Worm (Caenorhabditis elegans) whole organism, midembryonic: ENCODE results near the gene grk-2.
A peak's percentile ranks its signal among the peaks of the same experiment; 100 is the strongest.
"Not testable (repeated sequence)": the region's sequence is repeated elsewhere in the genome, so short reads cannot be mapped to it uniquely, and the experiment has no call there.

Experiments used
- T22C8.4 ChIP-seq: fragments of 200-800 bp; sonication (Bioruptor generic); IDR thresholded peaks from 2 replicates; pipeline ENCODE4 v1.3.6; 2022; ENCODE audit warnings: missing genetic modification characterization, missing compliant biosample characterization
- cog-1 ChIP-seq: sonication (generic microtip); optimal IDR thresholded peaks from 2 replicates; lab custom pipeline; 2016; ENCODE audit warnings: missing genetic modification characterization, missing compliant biosample characterization
- flt-1 ChIP-seq: fragments of 200-800 bp; sonication (Bioruptor generic); IDR thresholded peaks from 2 replicates; pipeline ENCODE4 v1.3.6; 2022; ENCODE audit warnings: missing genetic modification characterization, missing compliant biosample characterization
- klf-2 ChIP-seq: fragments of 200-800 bp; sonication (Bioruptor generic); conservative IDR thresholded peaks from 2 replicates; pipeline ENCODE4 v1.3.6; 2022; ENCODE audit warnings: missing genetic modification reagents, missing genetic modification characterization, missing compliant biosample characterization
- med-1 ChIP-seq: sonication (generic microtip); optimal IDR thresholded peaks from 2 replicates; lab custom pipeline; 2017; ENCODE audit warnings: missing genetic modification characterization, mild to moderate bottlenecking, missing compliant biosample characterization, antibody characterized with exemption, missing genetic modification reagents; ENCODE audit not compliant: insufficient read depth
- ref-1 ChIP-seq: fragments of 200-800 bp; sonication (Bioruptor generic); conservative IDR thresholded peaks from 2 replicates; pipeline ENCODE4 v1.3.6; 2022; ENCODE audit warnings: missing genetic modification reagents, missing genetic modification characterization, missing compliant biosample characterization
- tab-1 ChIP-seq: fragments of 200-800 bp; sonication (Bioruptor generic); IDR thresholded peaks from 2 replicates; pipeline ENCODE4 v1.3.6; 2022; ENCODE audit warnings: missing genetic modification characterization, missing compliant biosample characterization
- ztf-23 ChIP-seq: fragments of 200-800 bp; sonication (Bioruptor generic); IDR thresholded peaks from 2 replicates; pipeline ENCODE4 v1.3.6; 2022; ENCODE audit warnings: missing genetic modification reagents, missing genetic modification characterization, missing compliant biosample characterization
- ztf-29 ChIP-seq: fragments of 200-800 bp; sonication (Bioruptor generic); IDR thresholded peaks from 2 replicates; pipeline ENCODE4 v1.3.6; 2022; ENCODE audit warnings: missing genetic modification reagents, missing genetic modification characterization, missing compliant biosample characterization

The grk-2 gene

ce11 chrIII:670994-671393, 4.9 kb upstream of the grk-2 start:
- TF ChIP-seq T22C8.4 (GFP tag; lab: Robert Waterston, UW) (0 out of 2 replicates have a peak, but pooled peaks have one; percentile 11), flt-1 (GFP tag; lab: Robert Waterston, UW) (no peak)

- TF ChIP-seq ztf-23 (GFP tag; lab: Robert Waterston, UW) (no peak), tab-1 (GFP tag; lab: Robert Waterston, UW) (no peak), med-1 (GFP tag; lab: Kevin White, UChicago) (no peak), ztf-29 (GFP tag; lab: Robert Waterston, UW) (no peak), cog-1 (tag; lab: Kevin White, UChicago) (no peak), klf-2 (GFP tag; lab: Robert Waterston, UW) (no peak)
Observed at ce11 chrIII:675413-675812, 509 bp upstream of the grk-2 start.

ce11 chrIII:683318-683717, 7.4 kb downstream of the grk-2 start, which contains the start of gene W02B3.4:
Gene W02B3.4 (minus strand): TSS chrIII:683418.
- TF ChIP-seq klf-2 (GFP tag; lab: Robert Waterston, UW) = no peak
- TF ChIP-seq ztf-23 (GFP tag; lab: Robert Waterston, UW) = no peak
- no peak for TF ChIP-seq flt-1 (GFP tag; lab: Robert Waterston, UW)
- no peak for TF ChIP-seq med-1 (GFP tag; lab: Kevin White, UChicago)
- TF ChIP-seq T22C8.4 (GFP tag; lab: Robert Waterston, UW) = no peak
- no peak for TF ChIP-seq ztf-29 (GFP tag; lab: Robert Waterston, UW)
- TF ChIP-seq cog-1 (tag; lab: Kevin White, UChicago) = no peak
- TF ChIP-seq ref-1 = no peak
- TF ChIP-seq tab-1 (GFP tag; lab: Robert Waterston, UW) = no peak

ce11 chrIII:688083-688482, 12.2 kb downstream of the grk-2 start:
- no peak for TF ChIP-seq ztf-29 (GFP tag; lab: Robert Waterston, UW)
- TF ChIP-seq ref-1 = no peak
- no peak for TF ChIP-seq cog-1 (tag; lab: Kevin White, UChicago)
- no peak for TF ChIP-seq ztf-23 (GFP tag; lab: Robert Waterston, UW)
- no peak for TF ChIP-seq T22C8.4 (GFP tag; lab: Robert Waterston, UW)
- no peak for TF ChIP-seq tab-1 (GFP tag; lab: Robert Waterston, UW)
- TF ChIP-seq med-1 (GFP tag; lab: Kevin White, UChicago) = no peak
- no peak for TF ChIP-seq klf-2 (GFP tag; lab: Robert Waterston, UW)
- TF ChIP-seq flt-1 (GFP tag; lab: Robert Waterston, UW) = no peak

ce11 chrIII:688869-689268, 12.9 kb downstream of the grk-2 start, which contains the start of gene elf-1:
Gene elf-1 (plus strand): TSS chrIII:689169.
- not testable (repeated sequence) for TF ChIP-seq ref-1; cog-1 (tag; lab: Kevin White, UChicago); flt-1 (GFP tag; lab: Robert Waterston, UW)

- TF ChIP-seq flt-1 (GFP tag; lab: Robert Waterston, UW) = no peak
- no peak for TF ChIP-seq cog-1 (tag; lab: Kevin White, UChicago)
- no peak for TF ChIP-seq med-1 (GFP tag; lab: Kevin White, UChicago)
- no peak for TF ChIP-seq ref-1
- TF ChIP-seq tab-1 (GFP tag; lab: Robert Waterston, UW) = no peak
- no peak for TF ChIP-seq T22C8.4 (GFP tag; lab: Robert Waterston, UW)
Observed at ce11 chrIII:691933-692332, 16.0 kb downstream of the grk-2 start, which contains the start of gene W02B3.7. Gene W02B3.7 (minus strand): TSS chrIII:692033.

- TF ChIP-seq ref-1 = no peak
- TF ChIP-seq klf-2 (GFP tag; lab: Robert Waterston, UW) = no peak
- TF ChIP-seq T22C8.4 (GFP tag; lab: Robert Waterston, UW) = no peak
- no peak for TF ChIP-seq ztf-29 (GFP tag; lab: Robert Waterston, UW)
Observed at ce11 chrIII:696372-696771, 20.4 kb downstream of the grk-2 start, which contains the start of gene sel-15. Gene sel-15 (minus strand): TSS chrIII:696472.

- TF ChIP-seq klf-2 (GFP tag; lab: Robert Waterston, UW) = no peak
- no peak for TF ChIP-seq flt-1 (GFP tag; lab: Robert Waterston, UW)
- TF ChIP-seq cog-1 (tag; lab: Kevin White, UChicago) = no peak
- TF ChIP-seq ref-1 = peak; percentile 38; the same call in 1 of the 2 replicates
- peak; percentile 68; the same call in 1 of the 2 replicates for TF ChIP-seq tab-1 (GFP tag; lab: Robert Waterston, UW)
- TF ChIP-seq ztf-29 (GFP tag; lab: Robert Waterston, UW) = no peak
- TF ChIP-seq med-1 (GFP tag; lab: Kevin White, UChicago) = no peak
- TF ChIP-seq T22C8.4 (GFP tag; lab: Robert Waterston, UW) = no peak
- no peak for TF ChIP-seq ztf-23 (GFP tag; lab: Robert Waterston, UW)
Observed at ce11 chrIII:698814-699213, 22.9 kb downstream of the grk-2 start.

ce11 chrIII:710042-710441, 34.1 kb downstream of the grk-2 start:
- TF ChIP-seq ref-1 (no peak), tab-1 (GFP tag; lab: Robert Waterston, UW) (no peak), klf-2 (GFP tag; lab: Robert Waterston, UW) (no peak), ztf-23 (GFP tag; lab: Robert Waterston, UW) (no peak), cog-1 (tag; lab: Kevin White, UChicago) (no peak), ztf-29 (GFP tag; lab: Robert Waterston, UW) (no peak)

- TF ChIP-seq med-1 (GFP tag; lab: Kevin White, UChicago) (no peak), tab-1 (GFP tag; lab: Robert Waterston, UW) (no peak), ref-1 (no peak)
Observed at ce11 chrIII:724819-725218, 48.9 kb downstream of the grk-2 start, which contains the start of gene flp-24. Gene flp-24 (plus strand): TSS chrIII:725119.
